Fruit fly (Drosophila melanogaster) whole organism, wandering third instar larva: ENCODE data around the gene gcm.

Experiments
- Hr78 ChIP-seq: fragments of >200 bp; optimal IDR thresholded peaks from 2 replicates; lab custom pipeline; 2017; ENCODE audit warnings: missing biosample characterization, missing genetic modification characterization
- Mio ChIP-seq: sonication (Bioruptor generic); optimal IDR thresholded peaks from 2 replicates; lab custom pipeline; 2016; ENCODE audit warnings: missing biosample characterization, missing genetic modification characterization
- usp ChIP-seq: fragments of >200 bp; optimal IDR thresholded peaks from 2 replicates; lab custom pipeline; 2017; ENCODE audit warnings: missing biosample characterization, missing genetic modification characterization

DNA sequence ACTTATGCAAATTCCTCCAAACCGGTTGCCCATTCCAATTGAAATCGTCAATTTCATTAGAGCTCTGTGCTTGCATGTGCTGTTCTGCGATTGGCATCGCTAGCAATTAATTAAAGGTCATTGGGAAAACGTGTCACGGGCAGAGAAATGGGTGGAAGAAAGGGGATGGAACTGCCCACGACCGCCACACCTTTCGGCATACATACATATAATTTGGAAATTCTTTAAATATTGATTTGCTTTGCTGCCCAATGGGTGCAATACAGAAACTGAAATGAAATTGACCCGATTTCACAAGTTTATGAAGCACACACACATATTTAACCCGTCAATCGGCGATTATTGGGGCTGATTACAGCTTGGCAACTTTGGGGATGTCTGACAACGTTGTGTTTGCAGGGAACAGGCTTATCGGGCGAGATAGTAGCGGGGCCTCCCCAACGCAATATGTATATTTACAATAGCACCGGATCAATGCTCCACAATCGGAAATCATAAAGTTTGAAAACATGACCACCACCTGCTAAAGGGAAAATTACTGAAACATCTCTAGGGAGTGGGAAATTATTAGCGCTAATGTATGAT is 33.2 kb upstream of the gcm start:
- TF ChIP-seq Mio (GFP tag; lab: Kevin White, UChicago) = no peak
- TF ChIP-seq Hr78 (GFP tag; lab: Kevin White, UChicago) = no peak
- TF ChIP-seq usp (GFP tag; lab: Kevin White, UChicago) = no peak
